Worm (Caenorhabditis elegans) whole organism, L3 larva: Measurements from ENCODE around the gene amt-3.

ENCODE experiments used
- R02D3.7 ChIP-seq: fragments of 150-350 bp; optimal IDR thresholded peaks from 2 replicates; lab custom pipeline; 2014; ENCODE audit warnings: missing biosample characterization, missing genetic modification characterization
- ceh-16 ChIP-seq: sonication (generic microtip); optimal IDR thresholded peaks from 2 replicates; lab custom pipeline; 2017; ENCODE audit warnings: missing biosample characterization, missing genetic modification characterization
- ceh-28 ChIP-seq: fragments of 150-350 bp; optimal IDR thresholded peaks from 2 replicates; lab custom pipeline; 2014; ENCODE audit warnings: missing biosample characterization, missing genetic modification reagents, missing genetic modification characterization
- ceh-82 ChIP-seq: fragments of 150-350 bp; optimal IDR thresholded peaks from 2 replicates; lab custom pipeline; 2014; ENCODE audit warnings: missing biosample characterization, missing genetic modification characterization
- ceh-9 ChIP-seq: sonication (generic microtip); optimal IDR thresholded peaks from 2 replicates; lab custom pipeline; 2018; ENCODE audit warnings: missing biosample characterization, missing genetic modification characterization
- daf-12 ChIP-seq: fragments of 150-350 bp; optimal IDR thresholded peaks from 2 replicates; lab custom pipeline; 2014; ENCODE audit warnings: missing biosample characterization, missing genetic modification reagents, missing genetic modification characterization
- egl-27 ChIP-seq: sonication (generic microtip); optimal IDR thresholded peaks from 4 replicates; lab custom pipeline; 2017; ENCODE audit warnings: missing biosample characterization, missing genetic modification reagents, missing genetic modification characterization
- elt-2 ChIP-seq: sonication (generic microtip); optimal IDR thresholded peaks from 2 replicates; lab custom pipeline; 2016; ENCODE audit warnings: missing genetic modification reagents, mild to moderate bottlenecking, missing genetic modification characterization, missing compliant biosample characterization
- fkh-10 ChIP-seq: sonication (generic microtip); optimal IDR thresholded peaks from 2 replicates; lab custom pipeline; 2017; ENCODE audit warnings: missing biosample characterization, missing genetic modification reagents, missing genetic modification characterization
- fos-1 ChIP-seq: fragments of 150-350 bp; optimal IDR thresholded peaks from 2 replicates; lab custom pipeline; 2014; ENCODE audit warnings: missing biosample characterization, missing genetic modification characterization
- jun-1 ChIP-seq: fragments of 150-350 bp; optimal IDR thresholded peaks from 2 replicates; lab custom pipeline; 2014; ENCODE audit warnings: missing biosample characterization, missing genetic modification reagents, missing genetic modification characterization
- lin-15B ChIP-seq: fragments of 150-350 bp; optimal IDR thresholded peaks from 2 replicates; lab custom pipeline; 2014; ENCODE audit warnings: missing biosample characterization, missing genetic modification characterization
- lin-39 ChIP-seq: fragments of 150-350 bp; optimal IDR thresholded peaks from 2 replicates; lab custom pipeline; 2018; ENCODE audit warnings: missing biosample characterization, missing genetic modification reagents, missing genetic modification characterization
- lsy-12 ChIP-seq: sonication (generic microtip); optimal IDR thresholded peaks from 2 replicates; lab custom pipeline; 2016; ENCODE audit warnings: mild to moderate bottlenecking, missing genetic modification characterization, missing compliant biosample characterization
- mdl-1 ChIP-seq: fragments of 150-350 bp; optimal IDR thresholded peaks from 2 replicates; lab custom pipeline; 2014; ENCODE audit warnings: missing biosample characterization, missing genetic modification characterization
- nfya-1 ChIP-seq: sonication (generic microtip); optimal IDR thresholded peaks from 2 replicates; lab custom pipeline; 2017; ENCODE audit warnings: missing genetic modification characterization, mild to moderate bottlenecking, missing compliant biosample characterization, antibody characterized with exemption, moderate library complexity; ENCODE audit not compliant: insufficient read depth
- nhr-11 ChIP-seq: fragments of 150-350 bp; optimal IDR thresholded peaks from 2 replicates; lab custom pipeline; 2014; ENCODE audit warnings: missing biosample characterization, missing genetic modification characterization
- nhr-23 ChIP-seq: fragments of 150-350 bp; optimal IDR thresholded peaks from 2 replicates; lab custom pipeline; 2014; ENCODE audit warnings: missing biosample characterization, missing genetic modification reagents, missing genetic modification characterization
- nhr-237 ChIP-seq: fragments of 150-350 bp; optimal IDR thresholded peaks from 2 replicates; lab custom pipeline; 2014; ENCODE audit warnings: missing biosample characterization, missing genetic modification characterization
- nhr-25 ChIP-seq: sonication (generic microtip); optimal IDR thresholded peaks from 2 replicates; lab custom pipeline; 2017; ENCODE audit warnings: missing biosample characterization, missing genetic modification characterization
- nhr-67 ChIP-seq: fragments of 150-350 bp; optimal IDR thresholded peaks from 2 replicates; lab custom pipeline; 2014; ENCODE audit warnings: missing biosample characterization, missing genetic modification characterization
- nhr-77 ChIP-seq: fragments of 150-350 bp; optimal IDR thresholded peaks from 2 replicates; lab custom pipeline; 2014; ENCODE audit warnings: missing biosample characterization, missing genetic modification characterization
- sea-2 ChIP-seq: fragments of 150-350 bp; sonication (generic microtip); optimal IDR thresholded peaks from 4 replicates; lab custom pipeline; 2014; ENCODE audit warnings: missing biosample characterization, missing genetic modification reagents, missing genetic modification characterization
- skn-1 ChIP-seq: fragments of 150-350 bp; optimal IDR thresholded peaks from 2 replicates; lab custom pipeline; 2014; ENCODE audit warnings: missing biosample characterization, missing genetic modification characterization
- snpc-4 ChIP-seq: fragments of 150-350 bp; optimal IDR thresholded peaks from 2 replicates; lab custom pipeline; 2014; ENCODE audit warnings: missing biosample characterization, missing genetic modification characterization
- tbx-2 ChIP-seq: sonication (generic microtip); optimal IDR thresholded peaks from 2 replicates; lab custom pipeline; 2016; ENCODE audit warnings: mild to moderate bottlenecking, missing genetic modification characterization, missing compliant biosample characterization
- unc-39 ChIP-seq: sonication (generic microtip); optimal IDR thresholded peaks from 4 replicates; lab custom pipeline; 2017; ENCODE audit warnings: missing biosample characterization, missing genetic modification characterization
- unc-62 ChIP-seq: fragments of 150-350 bp; sonication (generic microtip); optimal IDR thresholded peaks from 4 replicates; lab custom pipeline; 2014; ENCODE audit warnings: missing biosample characterization, missing genetic modification reagents, missing genetic modification characterization
- zag-1 ChIP-seq: fragments of 150-350 bp; optimal IDR thresholded peaks from 2 replicates; lab custom pipeline; 2014; ENCODE audit warnings: missing biosample characterization, missing genetic modification characterization
- ztf-11 ChIP-seq: fragments of 150-350 bp; optimal IDR thresholded peaks from 2 replicates; lab custom pipeline; 2014; ENCODE audit warnings: missing biosample characterization, missing genetic modification characterization

amt-3 gene

ce11 chrII:8321244-8321643 lies 47.7 kb downstream of the amt-3 start, which contains the start of gene shw-1:
shw-1 (minus strand) TSS chrII:8321471.
- TF ChIP-seq nhr-23, result no peak
- TF ChIP-seq R02D3.7 (tag; lab: Kevin White, UChicago), result no peak
- no peak for TF ChIP-seq ceh-9
- no peak for TF ChIP-seq tbx-2 (tag; lab: Kevin White, UChicago)
- no peak for TF ChIP-seq unc-39 (tag; lab: Kevin White, UChicago)
- no peak for TF ChIP-seq zag-1 (tag; lab: Kevin White, UChicago)
- no peak for TF ChIP-seq nhr-25 (tag; lab: Kevin White, UChicago)
- TF ChIP-seq egl-27 (tag; lab: Kevin White, UChicago), result no peak
- TF ChIP-seq lsy-12 (tag; lab: Kevin White, UChicago), result no peak
- no peak for TF ChIP-seq ztf-11
- no peak for TF ChIP-seq ceh-82 (tag; lab: Kevin White, UChicago)
- no peak for TF ChIP-seq nhr-11
- no peak for TF ChIP-seq unc-62 (GFP tag; lab: Kevin White, UChicago)
- TF ChIP-seq snpc-4 (tag; lab: Kevin White, UChicago), result no peak
- no peak for TF ChIP-seq fkh-10 (GFP tag; lab: Kevin White, UChicago)
- no peak for TF ChIP-seq ceh-16 (tag; lab: Kevin White, UChicago)
- no peak for TF ChIP-seq nhr-67 (tag; lab: Kevin White, UChicago)
- no peak for TF ChIP-seq elt-2 (tag; lab: Kevin White, UChicago)

ce11 chrII:8316701-8317100 lies 52.3 kb downstream of the amt-3 start:
- TF ChIP-seq nhr-237 (no peak), nhr-23 (no peak), nfya-1 (no peak), egl-27 (tag; lab: Kevin White, UChicago) (no peak), snpc-4 (tag; lab: Kevin White, UChicago) (no peak), mdl-1 (tag; lab: Kevin White, UChicago) (no peak), daf-12 (tag; lab: Kevin White, UChicago) (no peak), lin-39 (tag; lab: Kevin White, UChicago) (no peak), nhr-77 (tag; lab: Kevin White, UChicago) (no peak), zag-1 (tag; lab: Kevin White, UChicago) (no peak), unc-39 (tag; lab: Kevin White, UChicago) (no peak), ceh-82 (tag; lab: Kevin White, UChicago) (no peak), jun-1 (no peak), fos-1 (tag; lab: Kevin White, UChicago) (no peak), sea-2 (GFP tag; lab: Kevin White, UChicago) (no peak), nhr-67 (tag; lab: Kevin White, UChicago) (no peak), ceh-28 (no peak), elt-2 (tag; lab: Kevin White, UChicago) (no peak), R02D3.7 (tag; lab: Kevin White, UChicago) (no peak), lin-15B (tag; lab: Kevin White, UChicago) (no peak)
- TF ChIP-seq, all 47 proteins: peak for 0

ce11 chrII:8314768-8315167 lies 54.2 kb downstream of the amt-3 start:
- TF ChIP-seq skn-1 (tag; lab: Kevin White, UChicago) (no peak), fkh-10 (GFP tag; lab: Kevin White, UChicago) (no peak)
- TF ChIP-seq, all 47 proteins: peak for 0
